Worm (Caenorhabditis elegans): Measurements from ENCODE around the gene F17C11.11.

DNA sequence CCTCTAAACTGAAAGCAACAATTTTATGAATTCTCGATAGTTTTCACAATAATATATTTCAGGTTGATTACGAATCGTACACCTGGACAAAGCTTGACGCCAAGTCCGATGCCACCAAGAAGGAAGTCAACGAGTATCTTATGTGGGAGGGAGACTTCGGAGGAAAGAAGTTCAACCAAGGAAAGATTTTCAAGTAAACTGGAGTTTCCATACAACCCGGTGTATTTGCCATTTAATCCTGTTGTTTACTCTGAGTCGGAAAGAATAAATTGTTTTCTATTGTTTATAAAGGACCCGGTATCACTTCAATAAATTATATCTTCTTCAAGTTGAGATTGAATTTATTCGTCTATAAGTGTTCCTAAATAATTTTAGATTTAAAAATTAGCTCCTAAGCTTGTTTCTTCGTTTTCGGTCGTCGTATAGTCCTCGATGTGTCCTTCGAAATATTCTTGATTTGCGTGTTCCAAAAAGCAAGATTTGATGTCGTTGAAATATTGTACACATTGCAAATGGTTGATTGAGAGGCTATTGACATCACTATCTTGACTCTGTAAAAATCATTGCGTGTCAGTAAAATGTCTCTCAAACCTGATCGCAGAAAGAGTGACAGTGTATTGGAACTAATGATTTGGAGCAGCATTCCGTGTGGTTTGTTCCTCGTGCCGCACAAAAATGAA is 29.1 kb upstream of the F17C11.11 start:
- TF ChIP-seq med-1 (GFP tag; optimal IDR thresholded peaks at IDR 0.05; ENCODE audit: insufficient read depth) (no peak), klf-2 (GFP tag; conservative IDR thresholded peaks at IDR 0.05) (no peak), ref-1 (GFP tag; conservative IDR thresholded peaks at IDR 0.05) (no peak), T22C8.4 (GFP tag; IDR thresholded peaks at IDR 0.05) (no peak)

Measured in whole organism, midembryonic.